7 fruit fly cellular contexts compared by ENCODE assay signal in the genomic region with DNA sequence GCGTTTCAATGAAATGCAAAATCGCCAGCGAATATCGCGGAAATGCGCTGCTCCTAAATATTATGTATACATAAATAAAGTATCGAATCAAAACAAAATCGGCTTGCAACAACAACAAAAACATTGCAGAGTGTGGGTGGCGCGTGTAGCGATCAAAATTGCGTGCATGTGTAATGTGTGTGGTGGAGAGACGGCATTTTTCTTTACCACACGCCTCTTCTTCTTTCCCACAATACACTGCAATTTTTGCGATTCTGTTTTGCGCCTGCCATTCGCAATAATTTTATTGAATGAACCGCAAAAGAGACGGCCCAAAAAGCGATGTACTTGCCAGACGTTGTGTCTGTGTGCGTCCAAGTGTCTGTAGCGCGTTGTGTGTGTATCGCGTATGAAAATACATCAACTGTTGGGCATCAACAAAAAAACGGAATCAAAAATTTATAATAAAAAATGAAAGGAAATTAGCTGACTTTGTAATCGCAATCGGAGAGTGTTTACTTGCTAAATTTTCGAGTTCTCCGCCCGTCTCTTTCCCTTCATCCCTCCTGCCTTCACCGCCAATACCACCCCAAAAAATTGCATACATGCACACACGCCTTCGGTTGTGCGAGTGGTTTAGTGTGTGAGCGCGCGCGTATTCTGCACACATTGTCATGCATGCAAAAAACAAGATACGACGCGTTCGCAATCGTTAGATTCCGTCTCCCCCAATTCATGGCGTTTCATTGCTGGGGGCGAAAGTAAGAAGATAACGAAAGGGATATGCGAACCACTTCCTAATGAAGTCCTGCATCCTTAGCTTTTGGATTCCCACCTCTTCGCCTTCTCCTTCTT.
TF ChIP-seq lines count a peak whose summit lies in the region.

No protein-coding gene starts in this region.

- TF ChIP-seq CTCF in whole organism, embryonic (GFP tag; optimal IDR thresholded peaks at IDR 0.05; lab: Kevin White, UChicago) = no peak

TF ChIP-seq in Kc167, 6 proteins besides CTCF, POLR2A, EP300 and RAD21:
- TF ChIP-seq psq (optimal IDR thresholded peaks at IDR 0.05; lab: Kevin White, UChicago) = peak; percentile 47
- TF ChIP-seq h (optimal IDR thresholded peaks at IDR 0.05; lab: Kevin White, UChicago) = no peak

TF ChIP-seq in whole organism, 6 proteins besides CTCF, POLR2A, EP300 and RAD21:
- no peak for TF ChIP-seq Dll (optimal IDR thresholded peaks at IDR 0.05; lab: Kevin White, UChicago)
- TF ChIP-seq psq (optimal IDR thresholded peaks at IDR 0.05; lab: Kevin White, UChicago) = peak; percentile 44

TF ChIP-seq in whole organism, adult, 20 proteins besides CTCF, POLR2A, EP300 and RAD21:
- TF ChIP-seq kay (GFP tag; lab: Kevin White, UChicago; ENCODE audit: borderline replicate concordance) (no peak), tj (GFP tag; optimal IDR thresholded peaks at IDR 0.05; lab: Kevin White, UChicago) (peak; percentile 94), CG14711 (tag; optimal IDR thresholded peaks at IDR 0.05; lab: Kevin White, UChicago) (no peak), pad (GFP tag; optimal IDR thresholded peaks at IDR 0.05; lab: Kevin White, UChicago) (peak; percentile 18), CG12768 (GFP tag; optimal IDR thresholded peaks at IDR 0.05; lab: Kevin White, UChicago) (peak; percentile 23), Mnt (GFP tag; optimal IDR thresholded peaks at IDR 0.05; lab: Kevin White, UChicago) (peak; percentile 54), toe (GFP tag; optimal IDR thresholded peaks at IDR 0.05; lab: Kevin White, UChicago) (no peak), cic (GFP tag; optimal IDR thresholded peaks at IDR 0.05; lab: Kevin White, UChicago) (peak; percentile 81), bab1 (GFP tag; optimal IDR thresholded peaks at IDR 0.05; lab: Kevin White, UChicago) (no peak), CG1620 (GFP tag; optimal IDR thresholded peaks at IDR 0.05; lab: Kevin White, UChicago) (no peak)

TF ChIP-seq in whole organism, embryonic, 481 proteins besides CTCF, POLR2A, EP300 and RAD21 (continues in another document):
- TF ChIP-seq CG15479 (GFP tag; optimal IDR thresholded peaks at IDR 0.05; lab: Kevin White, UChicago) = peak; percentile 93
- no peak for TF ChIP-seq z (GFP tag; IDR thresholded peaks at IDR 0.05; lab: Robert Waterston, UW)
- TF ChIP-seq CG34376 (GFP tag; optimal IDR thresholded peaks at IDR 0.05; lab: Kevin White, UChicago) = peak; percentile 13
- TF ChIP-seq CG17385 (GFP tag; optimal IDR thresholded peaks at IDR 0.05; lab: Kevin White, UChicago) = peak; percentile 89
- TF ChIP-seq row (GFP tag; IDR thresholded peaks at IDR 0.05; lab: Robert Waterston, UW) = no peak
- TF ChIP-seq Asciz (GFP tag; optimal IDR thresholded peaks at IDR 0.05; lab: Kevin White, UChicago) = no peak
- TF ChIP-seq p53 (GFP tag; optimal IDR thresholded peaks at IDR 0.05; lab: Kevin White, UChicago) = peak; percentile 52
- TF ChIP-seq cg (GFP tag; optimal IDR thresholded peaks at IDR 0.05; lab: Kevin White, UChicago) = peak; percentile 73
- TF ChIP-seq nerfin-1 (tag; optimal IDR thresholded peaks at IDR 0.05; lab: Kevin White, UChicago) = peak; percentile 92
- peak; percentile 87 for TF ChIP-seq psq (GFP tag; optimal IDR thresholded peaks at IDR 0.05; lab: Kevin White, UChicago)
- peak; percentile 54 for TF ChIP-seq Med (GFP tag; lab: Kevin White, UChicago)
- TF ChIP-seq ems (GFP tag; optimal IDR thresholded peaks at IDR 0.05; lab: Kevin White, UChicago) = no peak
- no peak for TF ChIP-seq nom (GFP tag; optimal IDR thresholded peaks at IDR 0.05; lab: Kevin White, UChicago)
- TF ChIP-seq Eip74EF (GFP tag; optimal IDR thresholded peaks at IDR 0.05; lab: Kevin White, UChicago) = peak in 1 of 2 experiments; percentile 57
- peak; percentile 81 for TF ChIP-seq zf30C (GFP tag; optimal IDR thresholded peaks at IDR 0.05; lab: Kevin White, UChicago)
- TF ChIP-seq sens (GFP tag; lab: Kevin White, UChicago) = peak; percentile 34
- peak; percentile 27 for TF ChIP-seq sug (tag; optimal IDR thresholded peaks at IDR 0.05; lab: Kevin White, UChicago)

TF ChIP-seq in whole organism, prepupa, 60 proteins besides CTCF, POLR2A, EP300 and RAD21:
- TF ChIP-seq salr (GFP tag; optimal IDR thresholded peaks at IDR 0.05; lab: Kevin White, UChicago) = peak in 1 of 2 experiments; percentile 4
- TF ChIP-seq Hr4 (GFP tag; optimal IDR thresholded peaks at IDR 0.05; lab: Kevin White, UChicago) = peak; percentile 10
- TF ChIP-seq CG10631 (GFP tag; optimal IDR thresholded peaks at IDR 0.05; lab: Kevin White, UChicago) = peak; percentile 4
- peak; percentile 37 for TF ChIP-seq dsx (GFP tag; optimal IDR thresholded peaks at IDR 0.05; lab: Kevin White, UChicago; ENCODE audit: poor library complexity, severe bottlenecking)
- TF ChIP-seq ss (GFP tag; optimal IDR thresholded peaks at IDR 0.05; lab: Kevin White, UChicago) = peak in 1 of 2 experiments; percentile 26
- no peak for TF ChIP-seq Eip93F (GFP tag; optimal IDR thresholded peaks at IDR 0.05; lab: Kevin White, UChicago)
- no peak for TF ChIP-seq dac (GFP tag; optimal IDR thresholded peaks at IDR 0.05; lab: Kevin White, UChicago)
- no peak for TF ChIP-seq CG6276 (GFP tag; optimal IDR thresholded peaks at IDR 0.05; lab: Kevin White, UChicago)
- peak; percentile 29 for TF ChIP-seq Met (GFP tag; optimal IDR thresholded peaks at IDR 0.05; lab: Kevin White, UChicago)
- peak; percentile 74 for TF ChIP-seq svp (GFP tag; lab: Kevin White, UChicago)
- TF ChIP-seq CG16779 (tag; optimal IDR thresholded peaks at IDR 0.05; lab: Kevin White, UChicago) = peak; percentile 22
- no peak for TF ChIP-seq CG8319 (GFP tag; optimal IDR thresholded peaks at IDR 0.05; lab: Kevin White, UChicago)
- peak; percentile 43 for TF ChIP-seq vri (GFP tag; optimal IDR thresholded peaks at IDR 0.05; lab: Kevin White, UChicago)
- peak; percentile 55 for TF ChIP-seq Eip78C (GFP tag; lab: Kevin White, UChicago)
- TF ChIP-seq CG32006 (GFP tag; optimal IDR thresholded peaks at IDR 0.05; lab: Kevin White, UChicago) = peak; percentile 9
- no peak for TF ChIP-seq Smox (GFP tag; optimal IDR thresholded peaks at IDR 0.05; lab: Kevin White, UChicago)

TF ChIP-seq in whole organism, pupa, 21 proteins besides CTCF, POLR2A, EP300 and RAD21:
- TF ChIP-seq CG8159 (tag; optimal IDR thresholded peaks at IDR 0.05; lab: Kevin White, UChicago) (peak; percentile 2), D1 (tag; optimal IDR thresholded peaks at IDR 0.05; lab: Kevin White, UChicago) (no peak), CG9948 (tag; optimal IDR thresholded peaks at IDR 0.05; lab: Kevin White, UChicago) (no peak), Pif1A (GFP tag; optimal IDR thresholded peaks at IDR 0.05; lab: Kevin White, UChicago) (no peak), CG14655 (GFP tag; optimal IDR thresholded peaks at IDR 0.05; lab: Kevin White, UChicago) (no peak), gl (tag; optimal IDR thresholded peaks at IDR 0.05; lab: Kevin White, UChicago) (no peak), fd96Ca (GFP tag; IDR thresholded peaks at IDR 0.05; lab: Robert Waterston, UW) (no peak), CG34367 (tag; optimal IDR thresholded peaks at IDR 0.05; lab: Kevin White, UChicago) (no peak), CG15710 (tag; optimal IDR thresholded peaks at IDR 0.05; lab: Kevin White, UChicago) (no peak), rn (GFP tag; IDR thresholded peaks at IDR 0.05; lab: Robert Waterston, UW) (no peak), Pif1B (GFP tag; optimal IDR thresholded peaks at IDR 0.05; lab: Kevin White, UChicago) (peak; percentile 21), CG13204 (GFP tag; optimal IDR thresholded peaks at IDR 0.05; lab: Kevin White, UChicago) (no peak), CG32121 (GFP tag; IDR thresholded peaks at IDR 0.05; lab: Robert Waterston, UW) (no peak), EcR (GFP tag; optimal IDR thresholded peaks at IDR 0.05; lab: Kevin White, UChicago) (no peak), CG10348 (GFP tag; IDR thresholded peaks at IDR 0.05; lab: Robert Waterston, UW) (no peak)

TF ChIP-seq in whole organism, wandering third instar larva, 38 proteins besides CTCF, POLR2A, EP300 and RAD21 (continues in another document):
- TF ChIP-seq Dfd (GFP tag; optimal IDR thresholded peaks at IDR 0.05; lab: Kevin White, UChicago) (no peak), psq (GFP tag; optimal IDR thresholded peaks at IDR 0.05; lab: Kevin White, UChicago) (peak; percentile 99), dmrt93B (GFP tag; optimal IDR thresholded peaks at IDR 0.05; lab: Kevin White, UChicago) (no peak), Sp1 (GFP tag; optimal IDR thresholded peaks at IDR 0.05; lab: Kevin White, UChicago) (no peak), woc (GFP tag; optimal IDR thresholded peaks at IDR 0.05; lab: Kevin White, UChicago) (no peak), br (GFP tag; optimal IDR thresholded peaks at IDR 0.05; lab: Kevin White, UChicago) (no peak), Hr78 (GFP tag; optimal IDR thresholded peaks at IDR 0.05; lab: Kevin White, UChicago) (no peak), jim (GFP tag; optimal IDR thresholded peaks at IDR 0.05; lab: Kevin White, UChicago) (no peak), h (GFP tag; optimal IDR thresholded peaks at IDR 0.05; lab: Kevin White, UChicago) (peak; percentile 62), GATAd (GFP tag; optimal IDR thresholded peaks at IDR 0.05; lab: Kevin White, UChicago) (no peak), dl (GFP tag; optimal IDR thresholded peaks at IDR 0.05; lab: Kevin White, UChicago; ENCODE audit: insufficient read depth in 1 of 2, partially characterized antibody in 2 of 2) (peak in 1 of 2 experiments; percentile 27), CrebA (GFP tag; optimal IDR thresholded peaks at IDR 0.05; lab: Kevin White, UChicago; ENCODE audit: borderline replicate concordance) (no peak), Abd-B (GFP tag; optimal IDR thresholded peaks at IDR 0.05; lab: Kevin White, UChicago) (peak; percentile 19), CG32264 (GFP tag; optimal IDR thresholded peaks at IDR 0.05; lab: Kevin White, UChicago) (no peak), Myc (optimal IDR thresholded peaks at IDR 0.05; lab: Kevin White, UChicago) (no peak), Jra (GFP tag; optimal IDR thresholded peaks at IDR 0.05; lab: Kevin White, UChicago) (no peak), Mio (GFP tag; optimal IDR thresholded peaks at IDR 0.05; lab: Kevin White, UChicago) (no peak), CG9705 (GFP tag; optimal IDR thresholded peaks at IDR 0.05; lab: Kevin White, UChicago) (no peak), ey (GFP tag; optimal IDR thresholded peaks at IDR 0.05; lab: Kevin White, UChicago) (no peak), pan (optimal IDR thresholded peaks at IDR 0.05; lab: Kevin White, UChicago) (no peak), lola (GFP tag; optimal IDR thresholded peaks at IDR 0.05; lab: Kevin White, UChicago) (no peak), OdsH (GFP tag; optimal IDR thresholded peaks at IDR 0.05; lab: Kevin White, UChicago) (peak; percentile 25), Vsx2 (GFP tag; optimal IDR thresholded peaks at IDR 0.05; lab: Kevin White, UChicago; ENCODE audit: partially characterized antibody) (no peak), foxo (GFP tag; optimal IDR thresholded peaks at IDR 0.05; lab: Kevin White, UChicago) (peak in 1 of 2 experiments; percentile 14), dsf (GFP tag; optimal IDR thresholded peaks at IDR 0.05; lab: Kevin White, UChicago; ENCODE audit: borderline replicate concordance) (no peak), fru (GFP tag; optimal IDR thresholded peaks at IDR 0.05; lab: Kevin White, UChicago) (no peak), Hr83 (GFP tag; optimal IDR thresholded peaks at IDR 0.05; lab: Kevin White, UChicago; ENCODE audit: poor library complexity, severe bottlenecking) (no peak)
